Fruit fly (Drosophila melanogaster) whole organism, adult: ENCODE measurements around the gene CG13124.

Experiments
- CG12768 ChIP-seq: fragments of 200-800 bp; sonication (Bioruptor generic); optimal IDR thresholded peaks from 2 replicates; lab custom pipeline; 2017; ENCODE audit warnings: missing biosample characterization, missing genetic modification characterization, mild to moderate bottlenecking, moderate library complexity, missing genetic modification reagents
- kay ChIP-seq: fragments of 200-800 bp; sonication (Bioruptor generic); peaks from one replicate; lab custom pipeline; 2016; ENCODE audit warnings: missing biosample characterization, missing genetic modification characterization, borderline replicate concordance
- toe ChIP-seq: fragments of 200-800 bp; sonication (Bioruptor generic); optimal IDR thresholded peaks from 2 replicates; lab custom pipeline; 2016; ENCODE audit warnings: missing biosample characterization, missing genetic modification characterization

DNA sequence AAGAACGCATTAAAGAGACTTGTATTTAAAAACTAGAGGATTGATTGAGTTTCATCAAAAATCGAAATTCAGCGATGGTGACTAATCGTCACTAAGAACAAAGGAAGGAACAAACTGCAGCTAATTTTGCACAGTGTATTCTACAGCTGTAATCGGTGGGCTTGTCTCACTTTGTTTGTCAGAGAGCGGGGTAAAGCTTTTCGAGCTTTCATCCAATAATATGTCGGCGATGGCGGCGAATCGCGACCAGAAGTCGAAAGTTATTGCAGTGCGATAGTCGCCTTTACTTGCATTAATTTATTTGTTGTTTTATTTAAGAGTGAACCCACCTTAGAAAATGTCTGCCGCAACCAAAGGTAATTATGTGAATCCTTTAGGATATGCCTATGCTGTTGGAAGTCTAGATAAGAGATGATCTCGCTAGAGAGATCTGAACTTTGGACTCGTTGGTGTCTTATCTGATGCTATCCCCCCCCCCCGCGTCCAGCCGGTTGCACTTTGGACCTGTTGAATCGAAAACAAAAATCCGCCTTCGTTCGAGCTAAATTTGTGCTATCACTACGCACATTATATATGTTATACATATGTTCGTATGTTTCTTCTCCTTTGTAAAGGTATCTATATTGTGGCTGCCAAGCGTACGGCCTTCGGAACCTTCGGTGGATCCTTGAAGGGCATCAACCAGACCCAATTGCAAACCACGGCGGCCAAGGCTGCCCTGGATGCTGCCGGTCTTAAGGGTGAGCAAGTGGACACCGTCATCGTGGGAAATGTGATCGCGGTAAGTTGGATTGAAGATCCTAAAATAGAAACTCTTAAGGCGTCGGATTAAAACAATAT lies 6.8 kb upstream of the CG13124 start, which contains the start of gene yip2:
- peak; percentile 99 for TF ChIP-seq toe
- TF ChIP-seq CG12768 (GFP tag; lab: Kevin White, UChicago) = peak; percentile 100
- no peak for TF ChIP-seq kay (GFP tag; lab: Kevin White, UChicago)
